Worm (Caenorhabditis elegans) whole organism, L3 larva: ENCODE measurements around the gene nmt-1.

Experiments
- elt-1 ChIP-seq: fragments of 150-350 bp; optimal IDR thresholded peaks from 2 replicates; lab custom pipeline; 2014; ENCODE audit warnings: missing biosample characterization, missing genetic modification characterization
- nhr-237 ChIP-seq: fragments of 150-350 bp; optimal IDR thresholded peaks from 2 replicates; lab custom pipeline; 2014; ENCODE audit warnings: missing biosample characterization, missing genetic modification characterization
- nhr-25 ChIP-seq: sonication (generic microtip); optimal IDR thresholded peaks from 2 replicates; lab custom pipeline; 2017; ENCODE audit warnings: missing biosample characterization, missing genetic modification characterization

DNA sequence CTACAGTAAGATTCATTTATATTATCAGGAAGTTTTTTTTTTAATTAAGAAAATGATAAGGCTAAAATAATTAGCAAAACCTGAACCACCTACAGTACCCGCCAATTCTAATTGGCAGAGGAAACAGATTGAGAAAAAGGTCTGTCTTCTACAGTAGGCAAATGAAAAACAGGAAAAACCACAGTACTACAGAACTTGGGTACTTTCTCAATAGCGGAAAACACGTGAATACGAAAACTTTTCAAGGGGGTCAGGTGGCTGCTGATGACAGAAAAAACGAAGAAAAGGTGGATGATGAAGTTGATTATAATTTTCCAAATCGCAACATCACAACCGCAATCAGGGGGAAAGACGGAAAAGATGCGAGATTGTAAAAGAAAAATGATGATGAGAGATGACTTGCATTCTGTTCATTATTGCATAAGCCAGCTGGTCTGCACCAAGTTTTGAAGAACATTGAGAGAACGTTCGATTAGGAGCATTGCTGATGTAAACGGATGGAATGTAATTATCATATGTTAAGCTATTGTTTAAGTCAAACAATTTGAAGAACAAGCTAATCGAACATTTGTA lies 28.3 kb upstream of the nmt-1 start:
- no peak for TF ChIP-seq nhr-25 (tag; lab: Kevin White, UChicago)
- TF ChIP-seq nhr-237 (tag; lab: Kevin White, UChicago), result no peak
- no peak for TF ChIP-seq elt-1
